Worm (Caenorhabditis elegans): ENCODE data around the gene nspc-4.

Gene nspc-4

DNA sequence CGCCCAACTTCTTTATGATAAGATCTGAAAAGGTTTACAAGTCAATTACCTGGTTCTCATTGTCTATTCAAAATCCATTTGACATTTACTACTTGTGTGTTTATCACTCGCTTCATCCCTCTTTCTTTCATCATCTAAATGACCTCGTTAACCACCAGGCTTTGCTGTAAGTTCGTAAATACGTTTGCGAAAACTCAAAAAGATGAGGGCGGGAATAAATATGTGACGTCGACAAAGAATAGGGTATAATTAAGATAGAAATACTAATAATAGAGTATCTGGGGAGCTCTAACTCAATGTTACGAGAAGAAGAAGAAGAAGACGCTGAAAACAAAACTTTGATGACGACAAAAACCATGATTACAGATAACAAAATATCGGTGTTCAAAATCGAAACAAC is 48.7 kb downstream of the nspc-4 start:
- TF ChIP-seq ets-7 (tag; optimal IDR thresholded peaks at IDR 0.05) (no peak), tbx-37 (GFP tag; conservative IDR thresholded peaks at IDR 0.05) (no peak), F13C5.2 (tag; optimal IDR thresholded peaks at IDR 0.05) (no peak), ama-1 (optimal IDR thresholded peaks at IDR 0.05) (no peak), hnd-1 (tag; optimal IDR thresholded peaks at IDR 0.05) (no peak), ceh-36 (tag; optimal IDR thresholded peaks at IDR 0.05) (no peak), hmbx-1 (tag; optimal IDR thresholded peaks at IDR 0.05) (no peak), aly-1 (tag; optimal IDR thresholded peaks at IDR 0.05) (no peak), scrt-1 (GFP tag; IDR thresholded peaks at IDR 0.05) (no peak), tra-4 (tag; optimal IDR thresholded peaks at IDR 0.05) (no peak), flt-1 (GFP tag; IDR thresholded peaks at IDR 0.05) (no peak), tbx-11 (GFP tag; IDR thresholded peaks at IDR 0.05) (no peak), hmg-4 (GFP tag; optimal IDR thresholded peaks at IDR 0.05) (no peak), ceh-13 (GFP tag; optimal IDR thresholded peaks at IDR 0.05) (no peak), sea-1 (GFP tag; conservative IDR thresholded peaks at IDR 0.05) (no peak), B0310.2 (tag; optimal IDR thresholded peaks at IDR 0.05) (no peak), pes-1 (GFP tag; IDR thresholded peaks at IDR 0.05) (no peak)
